Worm (Caenorhabditis elegans): Measurements from ENCODE around the gene D1046.18.
A peak's percentile ranks its signal among the peaks of the same experiment; 100 is the strongest.

DNA sequence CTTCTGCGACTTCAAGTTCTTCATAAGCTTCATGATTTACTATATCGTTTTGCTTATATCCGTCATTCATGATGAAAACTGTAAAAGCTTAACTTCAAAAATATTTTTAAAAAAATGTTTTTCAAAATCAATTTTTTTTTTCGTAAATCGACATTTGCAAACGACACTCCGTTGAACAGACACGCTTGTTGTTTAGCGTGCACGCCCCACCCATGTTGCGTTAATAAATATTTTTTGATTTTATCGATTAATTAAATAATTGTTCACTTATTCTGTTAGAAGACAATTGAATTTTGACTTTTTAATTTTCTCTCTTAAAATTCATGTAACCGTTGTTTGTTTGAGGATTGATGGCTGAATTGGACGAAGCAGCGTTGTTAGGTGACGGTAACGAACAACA is 4.1 kb upstream of the D1046.18 start, which contains the start of the genes D1046.2 and cfim-2:
- TF ChIP-seq sea-2 (GFP tag; optimal IDR thresholded peaks at IDR 0.05), result no peak
- TF ChIP-seq pha-4 (tag; optimal IDR thresholded peaks at IDR 0.05), result peak; percentile 44
- TF ChIP-seq ztf-11 (tag; optimal IDR thresholded peaks at IDR 0.05), result no peak
- no peak for TF ChIP-seq fkh-10 (GFP tag; optimal IDR thresholded peaks at IDR 0.05)
- TF ChIP-seq nhr-11 (tag; optimal IDR thresholded peaks at IDR 0.05), result no peak
- no peak for TF ChIP-seq aly-2 (tag; optimal IDR thresholded peaks at IDR 0.05)
- TF ChIP-seq snpc-4 (tag; optimal IDR thresholded peaks at IDR 0.05), result no peak
- TF ChIP-seq daf-12 (tag; optimal IDR thresholded peaks at IDR 0.05), result no peak
- TF ChIP-seq fkh-2 (tag; optimal IDR thresholded peaks at IDR 0.05), result no peak
- TF ChIP-seq lsy-12 (tag; optimal IDR thresholded peaks at IDR 0.05), result no peak
